Fruit fly (Drosophila melanogaster): ENCODE data around the gene CG10214.

- no peak for TF ChIP-seq Ets21C (GFP tag; optimal IDR thresholded peaks at IDR 0.05)
- TF ChIP-seq CG4318 (GFP tag; optimal IDR thresholded peaks at IDR 0.05): no peak
- TF ChIP-seq fkh (GFP tag; optimal IDR thresholded peaks at IDR 0.05): no peak
- TF ChIP-seq eg (GFP tag; IDR thresholded peaks at IDR 0.05): no peak
- TF ChIP-seq Hr39 (GFP tag; optimal IDR thresholded peaks at IDR 0.05): no peak
- TF ChIP-seq Blimp-1 (GFP tag; optimal IDR thresholded peaks at IDR 0.05): no peak
Observed at dm6 chr3R:23721525-23721924, 45.8 kb downstream of the CG10214 start, which contains the start of gene CG10232.
